Fruit fly (Drosophila melanogaster): ENCODE results near the gene CG31704.

CG31704 gene

dm6 chr2L:11823470-11824162, 16.9 kb upstream of the CG31704 start (continued):
- no peak for TF ChIP-seq CG33557 (GFP tag; optimal IDR thresholded peaks at IDR 0.05)
- no peak for TF ChIP-seq GATAe (GFP tag; conservative IDR thresholded peaks at IDR 0.05)
- peak; percentile 69 for TF ChIP-seq abd-A (tag; optimal IDR thresholded peaks at IDR 0.05)
- no peak for TF ChIP-seq lbe (GFP tag; optimal IDR thresholded peaks at IDR 0.05)
- TF ChIP-seq CG4424 (GFP tag; optimal IDR thresholded peaks at IDR 0.05), result no peak
- TF ChIP-seq emc (GFP tag; optimal IDR thresholded peaks at IDR 0.05), result no peak
- no peak for TF ChIP-seq CG4707 (GFP tag; optimal IDR thresholded peaks at IDR 0.05)
- TF ChIP-seq HLH54F (GFP tag; optimal IDR thresholded peaks at IDR 0.05), result no peak
- no peak for TF ChIP-seq CG16779 (GFP tag; IDR thresholded peaks at IDR 0.05)
- TF ChIP-seq E2f2 (GFP tag; IDR thresholded peaks at IDR 0.05), result no peak
- no peak for TF ChIP-seq jing (GFP tag; optimal IDR thresholded peaks at IDR 0.05)
- no peak for TF ChIP-seq fd64A (GFP tag; optimal IDR thresholded peaks at IDR 0.05)
- peak; percentile 70 for TF ChIP-seq Med (GFP tag)
- TF ChIP-seq CG18476 (GFP tag; optimal IDR thresholded peaks at IDR 0.05), result peak; percentile 59
- peak; percentile 4 for TF ChIP-seq Meics (GFP tag; optimal IDR thresholded peaks at IDR 0.05)
- no peak for TF ChIP-seq gsb (GFP tag; IDR thresholded peaks at IDR 0.05)
- TF ChIP-seq gem (tag; optimal IDR thresholded peaks at IDR 0.05), result peak; percentile 15
- peak; percentile 83 for TF ChIP-seq hkb (optimal IDR thresholded peaks at IDR 0.05)
- no peak for TF ChIP-seq hkb (GFP tag; IDR thresholded peaks at IDR 0.05)
- peak; percentile 1 for TF ChIP-seq CG15514 (GFP tag; optimal IDR thresholded peaks at IDR 0.05)
- TF ChIP-seq CG6813 (GFP tag; optimal IDR thresholded peaks at IDR 0.05), result no peak
- TF ChIP-seq Mes4 (GFP tag; optimal IDR thresholded peaks at IDR 0.05), result no peak
- no peak for TF ChIP-seq CG31441 (GFP tag; IDR thresholded peaks at IDR 0.05)
- TF ChIP-seq CG16863 (GFP tag; optimal IDR thresholded peaks at IDR 0.05), result no peak
- no peak for TF ChIP-seq grn (GFP tag; optimal IDR thresholded peaks at IDR 0.05)
- TF ChIP-seq tgo (GFP tag; IDR thresholded peaks at IDR 0.05), result no peak
- TF ChIP-seq CG13894 (tag; optimal IDR thresholded peaks at IDR 0.05), result peak; percentile 55
- TF ChIP-seq stwl (tag; optimal IDR thresholded peaks at IDR 0.05), result no peak
- no peak for TF ChIP-seq CG10321 (GFP tag; IDR thresholded peaks at IDR 0.05)
- no peak for TF ChIP-seq Bgb (GFP tag; IDR thresholded peaks at IDR 0.05; ENCODE audit: partially characterized antibody)
- peak; percentile 52 for TF ChIP-seq CG2120 (GFP tag; optimal IDR thresholded peaks at IDR 0.05)
- TF ChIP-seq grau (tag; optimal IDR thresholded peaks at IDR 0.05), result peak; percentile 28
- no peak for TF ChIP-seq cg (GFP tag; optimal IDR thresholded peaks at IDR 0.05)
- TF ChIP-seq MESR4 (GFP tag; optimal IDR thresholded peaks at IDR 0.05), result no peak
- TF ChIP-seq row (GFP tag; IDR thresholded peaks at IDR 0.05), result peak; percentile 72
- no peak for TF ChIP-seq Atf6 (GFP tag; IDR thresholded peaks at IDR 0.05)
- TF ChIP-seq CG17186 (GFP tag; optimal IDR thresholded peaks at IDR 0.05), result no peak
- peak; percentile 5 for TF ChIP-seq CG7556 (GFP tag; optimal IDR thresholded peaks at IDR 0.05)
- peak; percentile 35 for TF ChIP-seq CG18599 (GFP tag; optimal IDR thresholded peaks at IDR 0.05)
- no peak for TF ChIP-seq CG6654 (GFP tag; optimal IDR thresholded peaks at IDR 0.05)
- TF ChIP-seq CG11504 (tag; optimal IDR thresholded peaks at IDR 0.05), result peak; percentile 31
- peak; percentile 9; the same call in 1 of the 2 replicates for TF ChIP-seq Rfx (GFP tag; IDR thresholded peaks at IDR 0.05)
- no peak for TF ChIP-seq CrebB (tag; optimal IDR thresholded peaks at IDR 0.05)
- no peak for TF ChIP-seq CG17385 (GFP tag; optimal IDR thresholded peaks at IDR 0.05)
- peak; percentile 25 for TF ChIP-seq Ets65A (GFP tag)
- TF ChIP-seq CG1024 (GFP tag; IDR thresholded peaks at IDR 0.05), result no peak
